Worm (Caenorhabditis elegans): ENCODE data around the gene T01G5.6.

DNA sequence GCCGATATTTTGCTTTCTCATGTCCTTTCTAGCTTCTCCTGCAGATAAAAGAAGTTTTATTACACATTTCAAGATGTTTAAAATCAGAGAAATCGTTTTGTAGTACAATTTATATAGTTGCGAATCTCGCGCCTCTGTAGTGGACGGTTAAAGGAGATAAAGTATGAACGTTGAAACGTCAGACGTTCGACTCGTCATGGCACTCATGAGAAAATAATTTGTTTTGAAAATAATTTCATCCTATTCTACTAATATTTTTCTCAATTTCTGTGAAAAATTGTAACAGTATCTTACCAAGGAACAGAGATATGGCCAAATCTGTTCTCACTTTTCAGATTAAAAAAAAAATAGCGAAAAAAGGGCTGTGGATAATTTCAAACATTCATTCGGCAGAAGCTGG lies 33.9 kb upstream of the T01G5.6 start, which contains the start of gene T09F5.20:
- TF ChIP-seq hmg-20 (GFP tag; IDR thresholded peaks at IDR 0.05), result no peak
- TF ChIP-seq efl-1 (GFP tag; optimal IDR thresholded peaks at IDR 0.05), result no peak
- TF ChIP-seq lin-35 (GFP tag; optimal IDR thresholded peaks at IDR 0.05), result no peak
- TF ChIP-seq unc-130 (GFP tag; optimal IDR thresholded peaks at IDR 0.05), result no peak
- no peak for TF ChIP-seq nfyb-1 (GFP tag; IDR thresholded peaks at IDR 0.05)
- no peak for TF ChIP-seq snpc-3.4 (tag; optimal IDR thresholded peaks at IDR 0.05)
- no peak for TF ChIP-seq ceh-58 (GFP tag; IDR thresholded peaks at IDR 0.05)
- no peak for TF ChIP-seq let-607 (tag; optimal IDR thresholded peaks at IDR 0.05)
- no peak for TF ChIP-seq rec-8 (tag; optimal IDR thresholded peaks at IDR 0.05)
- TF ChIP-seq atf-7 (tag; optimal IDR thresholded peaks at IDR 0.05), result no peak
- no peak for TF ChIP-seq F10E7.11 (tag; optimal IDR thresholded peaks at IDR 0.05)
- TF ChIP-seq rcor-1 (GFP tag; IDR thresholded peaks at IDR 0.05), result no peak

Data from whole organism, young adult.